Worm (Caenorhabditis elegans): ENCODE measurements around the gene Y71H2AM.1.

DNA sequence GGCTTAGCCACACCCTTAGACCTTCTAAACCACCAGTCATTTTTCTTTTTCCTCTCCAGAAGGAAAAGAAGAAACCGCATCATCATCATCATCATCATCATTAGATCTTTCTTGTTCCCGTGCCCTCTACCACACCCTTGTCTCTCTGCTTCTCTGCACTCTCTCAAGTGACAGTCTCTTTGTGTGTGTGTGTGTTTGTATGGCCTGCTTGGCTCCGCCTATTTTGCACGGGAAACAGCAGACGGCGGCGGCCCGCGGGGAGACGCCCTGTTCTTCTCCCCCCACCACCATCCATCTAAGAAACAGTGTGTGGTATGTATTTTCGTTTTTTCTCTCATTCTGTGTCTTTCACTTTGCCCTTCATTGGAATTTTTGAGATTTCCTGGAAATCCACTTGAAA is 44.9 kb downstream of the Y71H2AM.1 start:
- TF ChIP-seq lin-39 (tag; optimal IDR thresholded peaks at IDR 0.05) (peak; percentile 63), nfya-1 (tag; optimal IDR thresholded peaks at IDR 0.05; ENCODE audit: insufficient read depth) (peak; percentile 71), lsy-12 (tag; optimal IDR thresholded peaks at IDR 0.05) (peak; percentile 29), lin-15B (tag; optimal IDR thresholded peaks at IDR 0.05) (peak; percentile 7), jun-1 (tag; optimal IDR thresholded peaks at IDR 0.05) (peak; percentile 65), nhr-25 (tag; optimal IDR thresholded peaks at IDR 0.05) (peak; percentile 95), unc-39 (tag; optimal IDR thresholded peaks at IDR 0.05) (no peak), ztf-11 (tag; optimal IDR thresholded peaks at IDR 0.05) (no peak), ama-1 (optimal IDR thresholded peaks at IDR 0.05) (no peak), elt-2 (tag; optimal IDR thresholded peaks at IDR 0.05) (peak; percentile 63), pha-4 (tag; optimal IDR thresholded peaks at IDR 0.05) (no peak), nhr-28 (tag; optimal IDR thresholded peaks at IDR 0.05) (no peak), elt-1 (tag; optimal IDR thresholded peaks at IDR 0.05) (peak; percentile 25), ceh-82 (tag; optimal IDR thresholded peaks at IDR 0.05) (no peak)

Measured in whole organism, L3 larva.